Worm (Caenorhabditis elegans) whole organism, L1 larva: Measurements from ENCODE around the gene C47G2.3.

ENCODE experiments used
- blmp-1 ChIP-seq: fragments of 150-350 bp; optimal IDR thresholded peaks from 2 replicates; lab custom pipeline; 2014; ENCODE audit warnings: missing biosample characterization, missing genetic modification characterization
- ces-1 ChIP-seq: fragments of 150-350 bp; optimal IDR thresholded peaks from 2 replicates; lab custom pipeline; 2014; ENCODE audit warnings: missing biosample characterization, missing genetic modification reagents, missing genetic modification characterization
- efl-3 ChIP-seq: fragments of 200-800 bp; sonication (Bioruptor generic); optimal IDR thresholded peaks from 2 replicates; lab custom pipeline; 2018; ENCODE audit warnings: mild to moderate bottlenecking, missing genetic modification characterization, missing compliant biosample characterization
- egl-27 ChIP-seq, 2 experiments: fragments of 150-350 bp in 1 of 2; sonication (generic microtip); optimal IDR thresholded peaks; 3 replicates each; lab custom pipeline; 2017 to 2018; ENCODE audit warnings: missing biosample characterization in 2 of 2, missing genetic modification characterization in 2 of 2, missing genetic modification reagents in 2 of 2
- fkh-10 ChIP-seq: sonication (generic microtip); optimal IDR thresholded peaks from 2 replicates; lab custom pipeline; 2017; ENCODE audit warnings: missing biosample characterization, missing genetic modification reagents, missing genetic modification characterization
- fos-1 ChIP-seq: fragments of 150-350 bp; optimal IDR thresholded peaks from 2 replicates; lab custom pipeline; 2014; ENCODE audit warnings: missing biosample characterization, missing genetic modification characterization
- mep-1 ChIP-seq: fragments of 150-350 bp; optimal IDR thresholded peaks from 2 replicates; lab custom pipeline; 2014; ENCODE audit warnings: missing biosample characterization, missing genetic modification characterization
- nhr-20 ChIP-seq: sonication (generic microtip); optimal IDR thresholded peaks from 2 replicates; lab custom pipeline; 2016; ENCODE audit warnings: mild to moderate bottlenecking, missing genetic modification characterization, missing compliant biosample characterization
- nhr-71 ChIP-seq: sonication (generic microtip); optimal IDR thresholded peaks from 2 replicates; lab custom pipeline; 2016; ENCODE audit warnings: mild to moderate bottlenecking, missing genetic modification characterization, moderate library complexity, missing compliant biosample characterization
- nhr-84 ChIP-seq: sonication (generic microtip); optimal IDR thresholded peaks from 2 replicates; lab custom pipeline; 2017; ENCODE audit warnings: missing biosample characterization, missing genetic modification characterization
- snpc-4 ChIP-seq: fragments of 150-350 bp; optimal IDR thresholded peaks from 2 replicates; lab custom pipeline; 2014; ENCODE audit warnings: missing biosample characterization, missing genetic modification characterization
- snu-23 ChIP-seq: sonication (generic microtip); optimal IDR thresholded peaks from 2 replicates; lab custom pipeline; 2016; ENCODE audit warnings: missing genetic modification characterization, missing compliant biosample characterization

ce11 chrII:11285282-11285933, 4.6 kb downstream of the C47G2.3 start:
- no peak for TF ChIP-seq nhr-71 (tag; lab: Kevin White, UChicago)
- no peak for TF ChIP-seq efl-3 (GFP tag; lab: Kevin White, UChicago)
- TF ChIP-seq ces-1 (GFP tag; lab: Kevin White, UChicago) = no peak
- no peak for TF ChIP-seq snpc-4 (tag; lab: Kevin White, UChicago)
- no peak for TF ChIP-seq fos-1 (tag; lab: Kevin White, UChicago)
- no peak for TF ChIP-seq fkh-10 (GFP tag; lab: Kevin White, UChicago)
- no peak for TF ChIP-seq nhr-84
- no peak for TF ChIP-seq blmp-1 (tag; lab: Kevin White, UChicago)
- no peak for TF ChIP-seq mep-1 (tag; lab: Kevin White, UChicago)
- no peak for TF ChIP-seq snu-23
- TF ChIP-seq nhr-20 (tag; lab: Kevin White, UChicago) = no peak
- no peak for TF ChIP-seq egl-27 (tag; optimal IDR thresholded peaks at IDR 0.05; lab: Kevin White, UChicago)
